Worm (Caenorhabditis elegans) whole organism, L1 larva: ENCODE results near the gene wdr-4.

Experiments
- C34B4.2 ChIP-seq: sonication (generic microtip); optimal IDR thresholded peaks from 2 replicates; lab custom pipeline; 2017; ENCODE audit warnings: mild to moderate bottlenecking, missing genetic modification characterization, missing compliant biosample characterization
- alr-1 ChIP-seq: fragments of 200-800 bp; sonication (Bioruptor generic); optimal IDR thresholded peaks from 2 replicates; lab custom pipeline; 2018; ENCODE audit warnings: borderline replicate concordance, mild to moderate bottlenecking, missing genetic modification characterization, missing compliant biosample characterization
- ama-1 ChIP-seq: fragments of 150-350 bp; optimal IDR thresholded peaks from 2 replicates; lab custom pipeline; 2014
- blmp-1 ChIP-seq: fragments of 150-350 bp; optimal IDR thresholded peaks from 2 replicates; lab custom pipeline; 2014; ENCODE audit warnings: missing biosample characterization, missing genetic modification characterization
- ces-1 ChIP-seq: fragments of 150-350 bp; optimal IDR thresholded peaks from 2 replicates; lab custom pipeline; 2014; ENCODE audit warnings: missing biosample characterization, missing genetic modification reagents, missing genetic modification characterization
- lin-35 ChIP-seq, 2 experiments: fragments of 150-350 bp; optimal IDR thresholded peaks; 2 replicates each; lab custom pipeline; 2014; ENCODE audit warnings: missing biosample characterization in 2 of 2, missing genetic modification characterization in 2 of 2, missing genetic modification reagents in 2 of 2
- lin-39 ChIP-seq: fragments of 150-350 bp; optimal IDR thresholded peaks from 2 replicates; lab custom pipeline; 2014; ENCODE audit warnings: missing biosample characterization, missing genetic modification reagents, missing genetic modification characterization
- nhr-12 ChIP-seq: sonication (generic microtip); optimal IDR thresholded peaks from 2 replicates; lab custom pipeline; 2017; ENCODE audit warnings: missing biosample characterization, missing genetic modification characterization
- nhr-237 ChIP-seq: fragments of 150-350 bp; optimal IDR thresholded peaks from 2 replicates; lab custom pipeline; 2014; ENCODE audit warnings: missing biosample characterization, missing genetic modification characterization
- nhr-77 ChIP-seq: fragments of 150-350 bp; optimal IDR thresholded peaks from 2 replicates; lab custom pipeline; 2014; ENCODE audit warnings: missing biosample characterization, missing genetic modification characterization
- unc-62 ChIP-seq: fragments of 150-350 bp; optimal IDR thresholded peaks from 2 replicates; lab custom pipeline; 2014; ENCODE audit warnings: missing biosample characterization, missing genetic modification reagents, missing genetic modification characterization
- ztf-11 ChIP-seq, 2 experiments: sonication (generic microtip); optimal IDR thresholded peaks; 2 replicates each; lab custom pipeline; 2016 to 2017; ENCODE audit warnings: missing genetic modification characterization in 2 of 2, missing biosample characterization in 1 of 2, missing compliant biosample characterization in 1 of 2
- ztf-4 ChIP-seq: fragments of 150-350 bp; optimal IDR thresholded peaks from 2 replicates; lab custom pipeline; 2014; ENCODE audit warnings: missing biosample characterization, missing genetic modification characterization

- TF ChIP-seq ces-1 (GFP tag; lab: Kevin White, UChicago) (no peak), nhr-12 (tag; lab: Kevin White, UChicago) (no peak), ztf-4 (tag; lab: Kevin White, UChicago) (no peak), ama-1 (lab: Kevin White, UChicago) (no peak), alr-1 (tag; lab: Kevin White, UChicago) (no peak), unc-62 (GFP tag; lab: Kevin White, UChicago) (no peak), lin-35 (GFP tag; optimal IDR thresholded peaks at IDR 0.05; lab: Kevin White, UChicago) (no peak), nhr-77 (no peak), ztf-11 (tag; optimal IDR thresholded peaks at IDR 0.05; lab: Kevin White, UChicago) (no peak), C34B4.2 (tag; lab: Kevin White, UChicago) (no peak), nhr-237 (tag; lab: Kevin White, UChicago) (no peak), blmp-1 (tag; lab: Kevin White, UChicago) (no peak), lin-39 (tag; lab: Kevin White, UChicago) (no peak)
These were observed 12.3 kb upstream of the wdr-4 start, which contains the start of gene F37A4.4 for ce11 chrIII:6713266-6713665.
